Worm (Caenorhabditis elegans) whole organism, mixed stage, embryonic: Measurements from ENCODE around the gene str-207.

ENCODE experiments used
- blmp-1 ChIP-seq: fragments of 150-350 bp; optimal IDR thresholded peaks from 2 replicates; lab custom pipeline; 2014; ENCODE audit warnings: missing biosample characterization, missing genetic modification characterization
- flh-1 ChIP-seq: fragments of 200-800 bp; sonication (Bioruptor generic); optimal IDR thresholded peaks from 2 replicates; lab custom pipeline; 2018; ENCODE audit warnings: mild to moderate bottlenecking, missing genetic modification characterization, moderate library complexity, missing compliant biosample characterization
- lin-32 ChIP-seq: fragments of 200-800 bp; sonication (Bioruptor generic); optimal IDR thresholded peaks from 2 replicates; lab custom pipeline; 2018; ENCODE audit warnings: mild to moderate bottlenecking, missing genetic modification characterization, missing compliant biosample characterization
- nhr-237 ChIP-seq: fragments of 150-350 bp; optimal IDR thresholded peaks from 2 replicates; lab custom pipeline; 2014; ENCODE audit warnings: missing biosample characterization, missing genetic modification characterization
- sptf-1 ChIP-seq: sonication (generic microtip); optimal IDR thresholded peaks from 2 replicates; lab custom pipeline; 2017; ENCODE audit warnings: mild to moderate bottlenecking, missing genetic modification characterization, moderate library complexity, missing compliant biosample characterization
- unc-39 ChIP-seq: fragments of 150-350 bp; optimal IDR thresholded peaks from 2 replicates; lab custom pipeline; 2014; ENCODE audit warnings: missing biosample characterization, missing genetic modification characterization
- unc-62 ChIP-seq: fragments of 150-350 bp; optimal IDR thresholded peaks from 2 replicates; lab custom pipeline; 2014; ENCODE audit warnings: missing biosample characterization, missing genetic modification reagents, missing genetic modification characterization
- ztf-11 ChIP-seq: fragments of 150-350 bp; optimal IDR thresholded peaks from 2 replicates; lab custom pipeline; 2014; ENCODE audit warnings: missing biosample characterization, missing genetic modification characterization

DNA sequence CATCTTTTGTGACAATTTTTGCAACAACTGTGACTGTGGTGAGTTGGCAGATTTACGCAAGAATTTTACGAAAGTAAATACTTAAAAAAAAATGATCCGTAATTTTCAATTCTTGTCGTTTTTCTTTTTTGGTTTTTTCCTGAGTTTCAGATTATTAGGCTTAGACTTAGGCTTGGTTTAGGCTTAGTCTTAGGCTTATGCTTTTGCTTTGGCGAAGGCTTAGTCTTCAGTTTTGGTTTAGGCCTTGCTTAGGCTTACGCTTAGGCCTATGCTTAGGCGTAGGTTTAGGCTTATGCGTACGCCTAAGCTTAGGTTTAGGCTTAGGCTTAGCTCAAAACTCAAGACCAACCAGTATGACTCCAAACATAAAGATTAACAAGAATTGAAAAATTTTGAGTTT, 6.1 kb downstream of the str-207 start:
- no peak for TF ChIP-seq lin-32 (GFP tag; lab: Kevin White, UChicago)
- TF ChIP-seq blmp-1, result no peak
- TF ChIP-seq sptf-1 (tag; lab: Kevin White, UChicago), result no peak
- no peak for TF ChIP-seq unc-62 (GFP tag; lab: Kevin White, UChicago)
- no peak for TF ChIP-seq flh-1 (GFP tag; lab: Kevin White, UChicago)
- no peak for TF ChIP-seq unc-39 (tag; lab: Kevin White, UChicago)
- TF ChIP-seq nhr-237 (tag; lab: Kevin White, UChicago), result no peak
- no peak for TF ChIP-seq ztf-11
